Fruit fly (Drosophila melanogaster) whole organism, pupa: ENCODE results near the gene SCCRO.

Experiments used
- EcR ChIP-seq: fragments of 200-800 bp; sonication (Bioruptor generic); optimal IDR thresholded peaks from 3 replicates; lab custom pipeline; 2019; ENCODE audit warnings: missing biosample characterization, missing genetic modification characterization, mild to moderate bottlenecking, moderate library complexity, missing genetic modification reagents
- Ets98B ChIP-seq: fragments of 200-800 bp; sonication (Bioruptor generic); IDR thresholded peaks from 2 replicates; pipeline ENCODE4 v1.3.6; 2022; ENCODE audit warnings: missing biosample characterization, missing genetic modification characterization
- rn ChIP-seq: fragments of 200-800 bp; sonication (Bioruptor generic); IDR thresholded peaks from 2 replicates; pipeline ENCODE4 v1.3.6; 2022; ENCODE audit warnings: missing biosample characterization, missing genetic modification characterization

- TF ChIP-seq rn: no peak
- TF ChIP-seq EcR (GFP tag; lab: Kevin White, UChicago): no peak
- no peak for TF ChIP-seq Ets98B (GFP tag; lab: Robert Waterston, UW)
Observed at dm6 chr3L:15527416-15527815, 35.8 kb upstream of the SCCRO start, which contains the start of gene CG42729.
